Fruit fly (Drosophila melanogaster) whole organism, wandering third instar larva: ENCODE measurements around the gene Sfp77F.

Source experiments
- Abd-B ChIP-seq: fragments of >200 bp; optimal IDR thresholded peaks from 2 replicates; lab custom pipeline; 2017; ENCODE audit warnings: missing biosample characterization, missing genetic modification characterization
- CG32264 ChIP-seq: fragments of 200-800 bp; sonication (Bioruptor generic); optimal IDR thresholded peaks from 2 replicates; lab custom pipeline; 2016; ENCODE audit warnings: missing biosample characterization, missing genetic modification characterization
- CrebA ChIP-seq: fragments of 200-800 bp; sonication (Bioruptor generic); optimal IDR thresholded peaks from 2 replicates; lab custom pipeline; 2016; ENCODE audit warnings: missing biosample characterization, mild to moderate bottlenecking, missing genetic modification characterization, borderline replicate concordance
- Dfd ChIP-seq: fragments of >200 bp; optimal IDR thresholded peaks from 2 replicates; lab custom pipeline; 2017; ENCODE audit warnings: missing biosample characterization, missing genetic modification characterization
- GATAd ChIP-seq: sonication (Bioruptor generic); optimal IDR thresholded peaks from 2 replicates; lab custom pipeline; 2016; ENCODE audit warnings: missing biosample characterization, missing genetic modification characterization
- HLH106 ChIP-seq: fragments of 200-800 bp; optimal IDR thresholded peaks from 3 replicates; lab custom pipeline; 2019; ENCODE audit warnings: missing biosample characterization, mild to moderate bottlenecking, missing genetic modification characterization, moderate library complexity
- Hnf4 ChIP-seq: fragments of 200-800 bp; sonication (Bioruptor generic); optimal IDR thresholded peaks from 2 replicates; lab custom pipeline; 2016; ENCODE audit warnings: missing biosample characterization, mild to moderate bottlenecking, missing genetic modification characterization
- Hr78 ChIP-seq: fragments of >200 bp; optimal IDR thresholded peaks from 2 replicates; lab custom pipeline; 2017; ENCODE audit warnings: missing biosample characterization, missing genetic modification characterization
- Hr83 ChIP-seq: fragments of 200-300 bp; sonication (Bioruptor generic); optimal IDR thresholded peaks from 2 replicates; lab custom pipeline; 2016; ENCODE audit warnings: missing biosample characterization, mild to moderate bottlenecking, missing genetic modification characterization, moderate library complexity; ENCODE audit not compliant: poor library complexity, severe bottlenecking
- Mio ChIP-seq: sonication (Bioruptor generic); optimal IDR thresholded peaks from 2 replicates; lab custom pipeline; 2016; ENCODE audit warnings: missing biosample characterization, missing genetic modification characterization
- Myc ChIP-seq: fragments of >200 bp; optimal IDR thresholded peaks from 2 replicates; lab custom pipeline; 2017
- N ChIP-seq: fragments of >200 bp; optimal IDR thresholded peaks from 2 replicates; lab custom pipeline; 2018; ENCODE audit warnings: missing biosample characterization, missing external identifiers, missing genetic modification characterization
- Rel ChIP-seq, 2 experiments: fragments of 200-800 bp; sonication (Bioruptor generic) in 1 of 2; optimal IDR thresholded peaks; 2 replicates in 1 of 2; 3 replicates in 1 of 2; lab custom pipeline; 2016 to 2019; ENCODE audit warnings: mild to moderate bottlenecking in 2 of 2, missing biosample characterization in 2 of 2, missing genetic modification characterization in 2 of 2, moderate library complexity in 1 of 2
- Sp1 ChIP-seq: fragments of 200-800 bp; sonication (Bioruptor generic); optimal IDR thresholded peaks from 3 replicates; lab custom pipeline; 2019; ENCODE audit warnings: missing biosample characterization, mild to moderate bottlenecking, missing genetic modification characterization, moderate library complexity
- Vsx2 ChIP-seq: fragments of 200-300, 225-300 bp; sonication (Bioruptor generic); optimal IDR thresholded peaks from 2 replicates; lab custom pipeline; 2018; ENCODE audit warnings: missing biosample characterization, missing genetic modification characterization; ENCODE audit not compliant: partially characterized antibody
- brk ChIP-seq: fragments of 200-800 bp; sonication (Bioruptor generic); optimal IDR thresholded peaks from 2 replicates; lab custom pipeline; 2016; ENCODE audit warnings: missing biosample characterization, mild to moderate bottlenecking, missing genetic modification characterization
- dl ChIP-seq, 2 experiments: fragments of 175-275, 200-275 bp in 1 of 2; fragments of 200-275 bp in 1 of 2; sonication (Bioruptor generic); optimal IDR thresholded peaks; lab custom pipeline; 2018; ENCODE audit warnings: mild to moderate bottlenecking in 2 of 2, missing biosample characterization in 2 of 2, missing genetic modification characterization in 2 of 2, moderate library complexity in 2 of 2; ENCODE audit not compliant: partially characterized antibody in 2 of 2, insufficient read depth in 1 of 2
- dmrt93B ChIP-seq: fragments of 200-800 bp; sonication (Bioruptor generic); optimal IDR thresholded peaks from 2 replicates; lab custom pipeline; 2018; ENCODE audit warnings: missing biosample characterization, mild to moderate bottlenecking, missing genetic modification characterization
- dsf ChIP-seq: sonication (Bioruptor generic); optimal IDR thresholded peaks from 2 replicates; lab custom pipeline; 2016; ENCODE audit warnings: missing biosample characterization, missing genetic modification characterization, borderline replicate concordance
- ey ChIP-seq: fragments of 200-800 bp; sonication (Bioruptor generic); optimal IDR thresholded peaks from 2 replicates; lab custom pipeline; 2016; ENCODE audit warnings: missing biosample characterization, missing genetic modification characterization
- foxo ChIP-seq, 2 experiments: fragments of 200-800 bp; sonication (Bioruptor generic); optimal IDR thresholded peaks; 2 replicates in 1 of 2; 3 replicates in 1 of 2; lab custom pipeline; 2016 to 2017; ENCODE audit warnings: missing biosample characterization in 2 of 2, missing genetic modification characterization in 2 of 2
- fru ChIP-seq: fragments of 200-800 bp; sonication (Bioruptor generic); optimal IDR thresholded peaks from 3 replicates; lab custom pipeline; 2016; ENCODE audit warnings: missing biosample characterization, mild to moderate bottlenecking, missing genetic modification characterization
- h ChIP-seq: fragments of 200-800 bp; sonication (Bioruptor generic); optimal IDR thresholded peaks from 3 replicates; lab custom pipeline; 2016; ENCODE audit warnings: missing biosample characterization, mild to moderate bottlenecking, missing genetic modification characterization
- jim ChIP-seq: fragments of 175-275, 200-325 bp; sonication (Bioruptor generic); optimal IDR thresholded peaks from 2 replicates; lab custom pipeline; 2016; ENCODE audit warnings: missing biosample characterization, mild to moderate bottlenecking, missing genetic modification characterization
- lola ChIP-seq: fragments of >200 bp; optimal IDR thresholded peaks from 2 replicates; lab custom pipeline; 2017; ENCODE audit warnings: missing biosample characterization, missing genetic modification characterization
- pan ChIP-seq: fragments of >200 bp; optimal IDR thresholded peaks from 2 replicates; lab custom pipeline; 2017
- psq ChIP-seq: fragments of 200-800 bp; sonication (Bioruptor generic); optimal IDR thresholded peaks from 3 replicates; lab custom pipeline; 2017; ENCODE audit warnings: missing biosample characterization, mild to moderate bottlenecking, missing genetic modification characterization, moderate library complexity
- rgr ChIP-seq: fragments of 200-800 bp; sonication (Bioruptor generic); optimal IDR thresholded peaks from 3 replicates; lab custom pipeline; 2016; ENCODE audit warnings: missing biosample characterization, mild to moderate bottlenecking, missing genetic modification characterization
- sage ChIP-seq: fragments of 200-800 bp; sonication (Bioruptor generic); optimal IDR thresholded peaks from 2 replicates; lab custom pipeline; 2016; ENCODE audit warnings: missing biosample characterization, mild to moderate bottlenecking, missing genetic modification characterization
- sv ChIP-seq: fragments of 200-800 bp; sonication (Bioruptor generic); optimal IDR thresholded peaks from 3 replicates; lab custom pipeline; 2016; ENCODE audit warnings: missing biosample characterization, missing genetic modification characterization
- tai ChIP-seq: sonication (Bioruptor generic); optimal IDR thresholded peaks from 2 replicates; lab custom pipeline; 2016; ENCODE audit warnings: missing biosample characterization, missing genetic modification characterization
- usp ChIP-seq: fragments of >200 bp; optimal IDR thresholded peaks from 2 replicates; lab custom pipeline; 2017; ENCODE audit warnings: missing biosample characterization, missing genetic modification characterization
- woc ChIP-seq: sonication (Bioruptor generic); optimal IDR thresholded peaks from 2 replicates; lab custom pipeline; 2016; ENCODE audit warnings: missing biosample characterization, mild to moderate bottlenecking, missing genetic modification characterization

Sfp77F gene

dm6 chr3L:20923030-20923591, 25.9 kb upstream of the Sfp77F start:
- TF ChIP-seq woc (GFP tag; lab: Kevin White, UChicago) (peak; percentile 18), brk (GFP tag; lab: Kevin White, UChicago) (no peak), fru (peak; percentile 6), foxo (GFP tag; optimal IDR thresholded peaks at IDR 0.05; lab: Kevin White, UChicago) (peak in 1 of 2 experiments; percentile 30), sv (GFP tag; lab: Kevin White, UChicago) (no peak), ey (GFP tag; lab: Kevin White, UChicago) (peak; percentile 34), CrebA (no peak), rgr (GFP tag; lab: Kevin White, UChicago) (peak; percentile 30), pan (lab: Kevin White, UChicago) (no peak)

DNA sequence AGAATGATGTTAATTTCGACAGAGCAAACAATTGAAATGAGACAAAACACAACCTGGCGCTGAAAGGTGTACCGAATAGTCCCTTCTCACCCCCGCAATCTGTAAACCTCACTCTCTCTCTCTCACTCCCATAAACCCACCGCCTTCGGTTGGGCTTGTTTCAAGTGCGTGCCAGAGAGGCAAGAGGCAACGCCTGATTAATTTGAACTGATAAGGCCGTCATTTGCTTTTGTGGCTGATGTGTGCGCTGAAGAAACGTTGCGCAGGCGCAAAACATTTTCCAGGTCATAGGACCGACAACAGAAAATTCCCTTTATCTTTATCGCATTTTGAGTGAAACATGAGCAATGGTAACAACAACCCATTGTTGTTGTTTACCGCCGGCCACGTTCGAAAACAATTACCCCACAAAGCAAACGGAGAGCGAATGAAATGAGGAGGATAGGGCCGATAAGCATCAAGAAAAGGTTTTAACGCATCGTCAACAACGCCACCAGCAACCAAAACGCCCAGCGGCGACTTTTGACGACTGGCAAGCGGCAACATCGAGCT, 25.1 kb upstream of the Sfp77F start:
- TF ChIP-seq fru = no peak
- TF ChIP-seq HLH106 = no peak
- no peak for TF ChIP-seq sv (GFP tag; lab: Kevin White, UChicago)
- no peak for TF ChIP-seq pan (lab: Kevin White, UChicago)
- no peak for TF ChIP-seq jim (GFP tag; lab: Kevin White, UChicago)
- no peak for TF ChIP-seq Myc (lab: Kevin White, UChicago)
- TF ChIP-seq sage (GFP tag; lab: Kevin White, UChicago) = no peak
- TF ChIP-seq GATAd (GFP tag; lab: Kevin White, UChicago) = no peak
- TF ChIP-seq psq (GFP tag; lab: Kevin White, UChicago) = no peak
- TF ChIP-seq usp (GFP tag; lab: Kevin White, UChicago) = no peak
- no peak for TF ChIP-seq Sp1 (GFP tag; lab: Kevin White, UChicago)
- TF ChIP-seq N (GFP tag; lab: Kevin White, UChicago) = no peak
- no peak for TF ChIP-seq dsf (GFP tag; lab: Kevin White, UChicago)
- no peak for TF ChIP-seq dmrt93B (GFP tag; lab: Kevin White, UChicago)
- TF ChIP-seq dl (GFP tag; optimal IDR thresholded peaks at IDR 0.05; lab: Kevin White, UChicago; ENCODE audit: insufficient read depth in 1 of 2, partially characterized antibody in 2 of 2) = no peak
- TF ChIP-seq h (GFP tag; lab: Kevin White, UChicago) = no peak
- no peak for TF ChIP-seq CG32264 (GFP tag; lab: Kevin White, UChicago)
- no peak for TF ChIP-seq ey (GFP tag; lab: Kevin White, UChicago)
- no peak for TF ChIP-seq Hnf4 (GFP tag; lab: Kevin White, UChicago)
- TF ChIP-seq, all 38 proteins: peak for 0

dm6 chr3L:20921859-20922258, 24.6 kb upstream of the Sfp77F start:
- TF ChIP-seq Hr83 (GFP tag; lab: Kevin White, UChicago) (no peak), dsf (GFP tag; lab: Kevin White, UChicago) (no peak), foxo (GFP tag; optimal IDR thresholded peaks at IDR 0.05; lab: Kevin White, UChicago) (no peak), usp (GFP tag; lab: Kevin White, UChicago) (no peak), Mio (GFP tag; lab: Kevin White, UChicago) (no peak), Dfd (no peak), CG32264 (GFP tag; lab: Kevin White, UChicago) (no peak)
- TF ChIP-seq, all 38 proteins: peak for 0

DNA sequence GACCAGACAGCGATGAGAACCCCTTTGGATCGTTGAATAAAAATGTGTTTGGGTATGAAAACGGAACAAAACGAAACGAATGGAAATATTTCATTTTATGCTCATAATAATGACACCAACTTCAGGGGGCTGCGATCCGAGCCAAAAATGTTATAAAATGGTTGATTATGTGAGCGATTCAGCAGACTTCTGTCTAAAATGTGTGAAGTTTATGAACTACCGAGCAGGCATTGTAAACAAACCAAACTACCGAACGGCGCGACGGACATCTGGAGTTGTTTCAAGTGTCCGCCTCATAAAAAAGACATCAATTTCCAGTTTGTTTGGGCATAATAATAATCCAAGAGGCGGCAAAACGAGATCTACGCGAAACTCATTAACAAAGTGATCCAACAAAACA, 23.3 kb upstream of the Sfp77F start:
- TF ChIP-seq Hnf4 (GFP tag; lab: Kevin White, UChicago) (no peak), Rel (GFP tag; optimal IDR thresholded peaks at IDR 0.05; lab: Kevin White, UChicago) (no peak), Rel (tag; optimal IDR thresholded peaks at IDR 0.05; lab: Kevin White, UChicago) (no peak), brk (GFP tag; lab: Kevin White, UChicago) (no peak), Myc (lab: Kevin White, UChicago) (no peak), tai (GFP tag; lab: Kevin White, UChicago) (no peak), Abd-B (GFP tag; lab: Kevin White, UChicago) (no peak), Hr78 (GFP tag; lab: Kevin White, UChicago) (no peak), ey (GFP tag; lab: Kevin White, UChicago) (no peak), CrebA (no peak), lola (GFP tag; lab: Kevin White, UChicago) (no peak), jim (GFP tag; lab: Kevin White, UChicago) (no peak), Vsx2 (GFP tag; lab: Kevin White, UChicago) (no peak)
- TF ChIP-seq, all 38 proteins: peak for 0
